Worm (Caenorhabditis elegans): Measurements from ENCODE around the gene col-106.

DNA sequence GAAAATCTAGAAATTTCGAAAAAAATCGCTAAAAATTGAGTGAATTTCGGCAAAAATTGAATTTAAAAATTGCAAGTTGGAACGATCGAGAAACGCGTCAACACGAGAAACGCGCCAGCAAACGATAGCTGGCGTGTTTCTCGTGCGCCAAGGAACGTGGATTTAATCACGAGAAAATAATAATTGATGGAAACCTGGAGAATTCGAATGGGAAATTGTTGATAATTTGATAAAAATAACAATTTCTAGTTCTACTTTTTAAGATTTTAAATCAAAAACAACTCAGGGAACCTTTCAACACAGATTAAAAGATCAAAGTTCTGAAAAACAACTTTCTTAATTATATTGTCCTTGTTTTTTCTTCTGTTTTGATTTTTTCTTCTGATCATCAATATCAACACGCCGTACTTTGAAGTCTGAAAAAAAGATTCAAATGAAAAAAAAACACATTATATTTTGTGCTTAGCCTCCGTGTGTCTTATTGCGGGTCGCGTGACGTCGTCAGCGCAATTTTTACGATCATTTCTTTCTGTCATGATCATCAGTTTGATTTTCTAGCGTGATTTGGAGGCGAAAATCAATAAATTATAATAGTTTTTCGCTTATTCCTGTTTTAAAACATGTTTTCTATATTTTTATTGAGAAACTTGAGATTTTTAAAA lies 35.6 kb upstream of the col-106 start, which contains the start of gene npp-20:
- TF ChIP-seq unc-55 (GFP tag; optimal IDR thresholded peaks at IDR 0.05) (peak; percentile 60), nhr-6 (tag; optimal IDR thresholded peaks at IDR 0.05) (no peak)
